Worm (Caenorhabditis elegans): ENCODE measurements around the gene dnj-23.

The dnj-23 gene

ce11 chrII:9144366-9144765 lies 36.0 kb upstream of the dnj-23 start:
- no peak for TF ChIP-seq athp-1 (tag; optimal IDR thresholded peaks at IDR 0.05)
- TF ChIP-seq repo-1 (tag; optimal IDR thresholded peaks at IDR 0.05): no peak
- no peak for TF ChIP-seq zim-3 (tag; optimal IDR thresholded peaks at IDR 0.05)
- no peak for TF ChIP-seq efl-1 (GFP tag; optimal IDR thresholded peaks at IDR 0.05)
- TF ChIP-seq B0261.1 (tag; optimal IDR thresholded peaks at IDR 0.05): no peak
- TF ChIP-seq egl-18 (GFP tag; IDR thresholded peaks at IDR 0.05): no peak
- TF ChIP-seq sea-2 (GFP tag; IDR thresholded peaks at IDR 0.05): no peak
- no peak for TF ChIP-seq zfh-2 (GFP tag; conservative IDR thresholded peaks at IDR 0.05)
- no peak for TF ChIP-seq attf-5 (GFP tag; optimal IDR thresholded peaks at IDR 0.05)
- TF ChIP-seq nfyb-1 (GFP tag; IDR thresholded peaks at IDR 0.05): no peak
- no peak for TF ChIP-seq nhr-179 (tag; optimal IDR thresholded peaks at IDR 0.05)

- TF ChIP-seq ets-4 (GFP tag; optimal IDR thresholded peaks at IDR 0.05): no peak
- no peak for TF ChIP-seq rcor-1 (GFP tag; IDR thresholded peaks at IDR 0.05)
- TF ChIP-seq ceh-58 (GFP tag; IDR thresholded peaks at IDR 0.05): no peak
- no peak for TF ChIP-seq B0261.1 (tag; optimal IDR thresholded peaks at IDR 0.05)
- no peak for TF ChIP-seq cebp-1 (GFP tag; IDR thresholded peaks at IDR 0.05)
- TF ChIP-seq cebp-1 (tag; optimal IDR thresholded peaks at IDR 0.05): no peak
- TF ChIP-seq lag-1 (GFP tag; IDR thresholded peaks at IDR 0.05): no peak
- no peak for TF ChIP-seq hmg-1.2 (GFP tag; IDR thresholded peaks at IDR 0.05)
- no peak for TF ChIP-seq bed-1 (GFP tag; IDR thresholded peaks at IDR 0.05)
- TF ChIP-seq mel-28 (tag; optimal IDR thresholded peaks at IDR 0.05; ENCODE audit: borderline replicate concordance): no peak
- no peak for TF ChIP-seq let-607 (tag; optimal IDR thresholded peaks at IDR 0.05)
- no peak for TF ChIP-seq Y67H2A.10 (GFP tag; conservative IDR thresholded peaks at IDR 0.05)
- TF ChIP-seq nhr-27 (tag; optimal IDR thresholded peaks at IDR 0.05): no peak
- TF ChIP-seq ztf-6 (GFP tag; IDR thresholded peaks at IDR 0.05): no peak
Observed at ce11 chrII:9143795-9144194, 35.4 kb upstream of the dnj-23 start.

ce11 chrII:9141110-9141509 lies 32.7 kb upstream of the dnj-23 start:
- TF ChIP-seq akir-1 (GFP tag; optimal IDR thresholded peaks at IDR 0.05) (no peak), zim-3 (tag; optimal IDR thresholded peaks at IDR 0.05) (no peak)

- no peak for TF ChIP-seq F33H1.4 (GFP tag; IDR thresholded peaks at IDR 0.05)
- TF ChIP-seq hrde-1 (tag; optimal IDR thresholded peaks at IDR 0.05; ENCODE audit: borderline replicate concordance): no peak
- no peak for TF ChIP-seq T07F8.4 (tag; optimal IDR thresholded peaks at IDR 0.05)
- no peak for TF ChIP-seq Y79H2A.3 (GFP tag; conservative IDR thresholded peaks at IDR 0.05)
Observed at ce11 chrII:9139172-9139700, 30.8 kb upstream of the dnj-23 start, which contains the start of gene Y9C2UA.1. TSS of gene Y9C2UA.1 (plus strand) at chrII:9139650.

- no peak for TF ChIP-seq pbrm-1 (GFP tag; IDR thresholded peaks at IDR 0.05)
- TF ChIP-seq F49E8.2 (tag; optimal IDR thresholded peaks at IDR 0.05; ENCODE audit: insufficient read depth): no peak
- no peak for TF ChIP-seq F55B11.4 (tag; optimal IDR thresholded peaks at IDR 0.05; ENCODE audit: borderline replicate concordance, insufficient read depth)
- no peak for TF ChIP-seq ztf-22 (GFP tag; optimal IDR thresholded peaks at IDR 0.05)
- no peak for TF ChIP-seq lin-40 (tag; optimal IDR thresholded peaks at IDR 0.05)
- no peak for TF ChIP-seq cebp-1 (GFP tag; IDR thresholded peaks at IDR 0.05)
- TF ChIP-seq cebp-1 (tag; optimal IDR thresholded peaks at IDR 0.05): no peak
- TF ChIP-seq zim-3 (tag; optimal IDR thresholded peaks at IDR 0.05): no peak
- no peak for TF ChIP-seq rcor-1 (GFP tag; IDR thresholded peaks at IDR 0.05)
- TF ChIP-seq madf-10 (tag; optimal IDR thresholded peaks at IDR 0.05): no peak
- no peak for TF ChIP-seq madf-8 (GFP tag; conservative IDR thresholded peaks at IDR 0.05)
- no peak for TF ChIP-seq dox-1 (GFP tag; IDR thresholded peaks at IDR 0.05)
- TF ChIP-seq Y56A3A.18 (GFP tag; IDR thresholded peaks at IDR 0.05): no peak
- TF ChIP-seq lin-26 (GFP tag; IDR thresholded peaks at IDR 0.05): no peak
- no peak for TF ChIP-seq K11D2.4 (GFP tag; IDR thresholded peaks at IDR 0.05)
Observed at ce11 chrII:9137803-9138202, 29.4 kb upstream of the dnj-23 start, which contains the start of gene C16D2.3. TSS of gene C16D2.3 (plus strand) at chrII:9138103.
